Fruit fly (Drosophila melanogaster): ENCODE measurements around the gene CG12535.

DNA sequence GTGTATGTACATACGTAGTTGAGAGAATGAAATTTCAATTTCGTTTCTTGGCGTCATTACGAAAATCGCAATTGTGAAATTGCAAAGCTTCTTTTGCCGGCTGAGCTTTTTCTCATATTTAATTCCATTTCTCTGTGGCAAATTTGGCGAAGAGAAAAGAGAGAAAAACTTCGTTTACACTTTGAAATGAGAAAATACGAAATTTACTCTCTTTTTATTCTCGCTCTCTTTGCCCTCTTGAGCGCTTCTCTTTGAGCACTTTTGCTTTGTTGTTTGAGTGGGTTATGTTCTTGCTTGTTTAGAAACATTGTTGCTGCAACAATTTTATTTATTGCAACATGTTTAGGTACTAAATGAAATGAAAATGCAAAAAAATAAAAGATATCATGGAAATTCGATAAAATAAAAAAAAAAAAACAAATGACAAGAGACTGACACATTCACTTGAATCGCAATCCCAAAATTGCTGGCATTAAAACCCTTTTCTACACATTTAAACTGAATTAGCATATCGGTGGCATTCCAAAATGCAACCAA, 2.6 kb upstream of the CG12535 start:
- TF ChIP-seq br (GFP tag; optimal IDR thresholded peaks at IDR 0.05) (no peak), Abd-B (GFP tag; optimal IDR thresholded peaks at IDR 0.05) (no peak), jim (GFP tag; optimal IDR thresholded peaks at IDR 0.05) (no peak), psq (GFP tag; optimal IDR thresholded peaks at IDR 0.05) (no peak), Jra (GFP tag; optimal IDR thresholded peaks at IDR 0.05) (no peak), GATAd (GFP tag; optimal IDR thresholded peaks at IDR 0.05) (no peak), Rel (GFP tag; optimal IDR thresholded peaks at IDR 0.05) (no peak), Rel (tag; optimal IDR thresholded peaks at IDR 0.05) (no peak), Hr83 (GFP tag; optimal IDR thresholded peaks at IDR 0.05; ENCODE audit: poor library complexity, severe bottlenecking) (no peak), h (GFP tag; optimal IDR thresholded peaks at IDR 0.05) (no peak), rgr (GFP tag; optimal IDR thresholded peaks at IDR 0.05) (no peak)
